Fruit fly (Drosophila melanogaster) ovary, adult (tissue): ENCODE measurements around the gene Smg6.

ENCODE experiments used
- CG17801 ChIP-seq: fragments of 200-800 bp; optimal IDR thresholded peaks from 2 replicates; lab custom pipeline; 2019; ENCODE audit warnings: missing biosample characterization, mild to moderate bottlenecking, missing genetic modification characterization, moderate library complexity; ENCODE audit not compliant: partially characterized antibody

Smg6 gene

dm6 chr3R:25033142-25033586 lies at the start of gene Smg6:
TSS of gene Smg6 (minus strand) at chr3R:25033465.
- peak; percentile 35 for TF ChIP-seq CG17801 (GFP tag; lab: Kevin White, UChicago)

- no peak for TF ChIP-seq CG17801 (GFP tag; lab: Kevin White, UChicago)
These were observed 49.1 kb upstream of the Smg6 start, which contains the start of gene fd96Ca for dm6 chr3R:25082348-25082747. TSS of gene fd96Ca (plus strand) at chr3R:25082684.

- TF ChIP-seq CG17801 (GFP tag; lab: Kevin White, UChicago), result no peak
These were observed 47.2 kb upstream of the Smg6 start for dm6 chr3R:25080446-25080845.

dm6 chr3R:25078665-25079064 lies 45.4 kb upstream of the Smg6 start:
- TF ChIP-seq CG17801 (GFP tag; lab: Kevin White, UChicago), result no peak

- no peak for TF ChIP-seq CG17801 (GFP tag; lab: Kevin White, UChicago)
These were observed 44.1 kb upstream of the Smg6 start for dm6 chr3R:25077280-25077820.

dm6 chr3R:25074558-25074964 lies 41.3 kb upstream of the Smg6 start, which contains the start of the genes shams and CG11920:
TSS of gene shams (minus strand) at chr3R:25074607.
TSS of gene CG11920 (plus strand) at chr3R:25074877.
- peak; percentile 23 for TF ChIP-seq CG17801 (GFP tag; lab: Kevin White, UChicago)

dm6 chr3R:25070871-25071270 lies 37.6 kb upstream of the Smg6 start, which contains the start of gene CG11836:
TSS of gene CG11836 (plus strand) at chr3R:25071126.
- no peak for TF ChIP-seq CG17801 (GFP tag; lab: Kevin White, UChicago)

- TF ChIP-seq CG17801 (GFP tag; lab: Kevin White, UChicago), result peak; percentile 77
These were observed 36.3 kb upstream of the Smg6 start, which contains the start of the genes Stt3B and CG11839 for dm6 chr3R:25069569-25069968. TSS of gene Stt3B (minus strand) at chr3R:25069637. TSS of gene CG11839 (plus strand) at chr3R:25069927.

- TF ChIP-seq CG17801 (GFP tag; lab: Kevin White, UChicago), result no peak
These were observed 33.6 kb upstream of the Smg6 start for dm6 chr3R:25066856-25067255.

dm6 chr3R:25064907-25065841 lies 31.9 kb upstream of the Smg6 start, which contains the start of the genes veli and PQBP1:
TSS of gene veli (minus strand) at chr3R:25065591.
TSS of gene PQBP1 (plus strand) at chr3R:25065791.
- TF ChIP-seq CG17801 (GFP tag; lab: Kevin White, UChicago), result peak; percentile 39

- TF ChIP-seq CG17801 (GFP tag; lab: Kevin White, UChicago), result no peak
These were observed 27.2 kb upstream of the Smg6 start for dm6 chr3R:25060462-25060861.

- no peak for TF ChIP-seq CG17801 (GFP tag; lab: Kevin White, UChicago)
These were observed 23.4 kb upstream of the Smg6 start for dm6 chr3R:25056488-25057157.

dm6 chr3R:25056016-25056415 lies 22.8 kb upstream of the Smg6 start, which contains the start of the genes CG31111 and stac:
TSS of gene CG31111 (minus strand) at chr3R:25056177.
TSS of gene stac (plus strand) at chr3R:25056286.
- no peak for TF ChIP-seq CG17801 (GFP tag; lab: Kevin White, UChicago)

dm6 chr3R:25054451-25055188 lies 21.4 kb upstream of the Smg6 start, which contains the start of gene CG31109:
TSS of gene CG31109 (minus strand) at chr3R:25054653.
- peak; percentile 32 for TF ChIP-seq CG17801 (GFP tag; lab: Kevin White, UChicago)
